Worm (Caenorhabditis elegans) whole organism, mixed stage, embryonic: ENCODE results near the gene C25G6.3.
A peak's percentile ranks its signal among the peaks of the same experiment; 100 is the strongest.

ENCODE experiments used
- M03D4.4 ChIP-seq: sonication (generic microtip); optimal IDR thresholded peaks from 2 replicates; lab custom pipeline; 2017; ENCODE audit warnings: mild to moderate bottlenecking, missing genetic modification characterization, missing compliant biosample characterization
- bed-3 ChIP-seq: fragments of 200-800 bp; sonication (Bioruptor generic); optimal IDR thresholded peaks from 3 replicates; lab custom pipeline; 2018; ENCODE audit warnings: mild to moderate bottlenecking, missing genetic modification characterization, moderate library complexity, missing compliant biosample characterization
- blmp-1 ChIP-seq: fragments of 150-350 bp; optimal IDR thresholded peaks from 2 replicates; lab custom pipeline; 2014; ENCODE audit warnings: missing biosample characterization, missing genetic modification characterization
- ceh-39 ChIP-seq: fragments of 150-350 bp; optimal IDR thresholded peaks from 2 replicates; lab custom pipeline; 2014; ENCODE audit warnings: missing biosample characterization, missing genetic modification characterization
- ceh-43 ChIP-seq: fragments of 200-800 bp; sonication (Bioruptor generic); optimal IDR thresholded peaks from 2 replicates; lab custom pipeline; 2018; ENCODE audit warnings: mild to moderate bottlenecking, missing genetic modification characterization, moderate library complexity, missing compliant biosample characterization
- ceh-83 ChIP-seq: fragments of 200-800 bp; sonication (Bioruptor generic); optimal IDR thresholded peaks from 2 replicates; lab custom pipeline; 2018; ENCODE audit warnings: mild to moderate bottlenecking, missing genetic modification characterization, missing compliant biosample characterization
- ces-1 ChIP-seq: fragments of 150-350 bp; optimal IDR thresholded peaks from 2 replicates; lab custom pipeline; 2014; ENCODE audit warnings: missing biosample characterization, missing genetic modification reagents, missing genetic modification characterization
- cnd-1 ChIP-seq: fragments of 200-800 bp; sonication (Bioruptor generic); optimal IDR thresholded peaks from 2 replicates; lab custom pipeline; 2018; ENCODE audit warnings: mild to moderate bottlenecking, missing genetic modification characterization, missing compliant biosample characterization
- drap-1 ChIP-seq: fragments of 200-800 bp; sonication (Bioruptor generic); optimal IDR thresholded peaks from 3 replicates; lab custom pipeline; 2018; ENCODE audit warnings: mild to moderate bottlenecking, missing genetic modification characterization, missing compliant biosample characterization
- elt-1 ChIP-seq: sonication (generic microtip); optimal IDR thresholded peaks from 2 replicates; lab custom pipeline; 2017; ENCODE audit warnings: missing genetic modification characterization, mild to moderate bottlenecking, missing compliant biosample characterization, antibody characterized with exemption, moderate library complexity, borderline replicate concordance; ENCODE audit not compliant: insufficient read depth
- elt-3 ChIP-seq: fragments of 150-350 bp; optimal IDR thresholded peaks from 2 replicates; lab custom pipeline; 2014; ENCODE audit warnings: missing biosample characterization, missing genetic modification characterization
- flh-1 ChIP-seq: fragments of 200-800 bp; sonication (Bioruptor generic); optimal IDR thresholded peaks from 2 replicates; lab custom pipeline; 2018; ENCODE audit warnings: mild to moderate bottlenecking, missing genetic modification characterization, moderate library complexity, missing compliant biosample characterization
- ham-2 ChIP-seq: fragments of 200-800 bp; sonication (Bioruptor generic); optimal IDR thresholded peaks from 2 replicates; lab custom pipeline; 2018; ENCODE audit warnings: mild to moderate bottlenecking, missing genetic modification characterization, missing compliant biosample characterization
- hlh-1 ChIP-seq: fragments of 150-350 bp; optimal IDR thresholded peaks from 2 replicates; lab custom pipeline; 2014; ENCODE audit warnings: missing biosample characterization, missing genetic modification reagents, missing genetic modification characterization
- lin-13 ChIP-seq: fragments of 150-350 bp; optimal IDR thresholded peaks from 2 replicates; lab custom pipeline; 2014; ENCODE audit warnings: missing biosample characterization, missing genetic modification characterization
- lin-32 ChIP-seq: fragments of 200-800 bp; sonication (Bioruptor generic); optimal IDR thresholded peaks from 2 replicates; lab custom pipeline; 2018; ENCODE audit warnings: mild to moderate bottlenecking, missing genetic modification characterization, missing compliant biosample characterization
- lsy-2 ChIP-seq: fragments of 150-350 bp; optimal IDR thresholded peaks from 2 replicates; lab custom pipeline; 2014; ENCODE audit warnings: missing biosample characterization, missing genetic modification characterization
- mab-5 ChIP-seq: fragments of 150-350 bp; optimal IDR thresholded peaks from 2 replicates; lab custom pipeline; 2014; ENCODE audit warnings: missing biosample characterization, missing genetic modification characterization
- mep-1 ChIP-seq: fragments of 150-350 bp; optimal IDR thresholded peaks from 2 replicates; lab custom pipeline; 2017; ENCODE audit warnings: missing biosample characterization, missing genetic modification reagents, missing genetic modification characterization, inconsistent platforms
- mls-2 ChIP-seq: sonication (generic microtip); optimal IDR thresholded peaks from 2 replicates; lab custom pipeline; 2016; ENCODE audit warnings: mild to moderate bottlenecking, missing genetic modification characterization, moderate library complexity, missing compliant biosample characterization
- nhr-12 ChIP-seq: fragments of 150-350 bp; optimal IDR thresholded peaks from 2 replicates; lab custom pipeline; 2014; ENCODE audit warnings: missing biosample characterization, missing genetic modification characterization
- nhr-2 ChIP-seq: fragments of 150-350 bp; optimal IDR thresholded peaks from 2 replicates; lab custom pipeline; 2014; ENCODE audit warnings: missing biosample characterization, missing genetic modification characterization
- nhr-237 ChIP-seq: fragments of 150-350 bp; optimal IDR thresholded peaks from 2 replicates; lab custom pipeline; 2014; ENCODE audit warnings: missing biosample characterization, missing genetic modification characterization
- nhr-28 ChIP-seq: fragments of 150-350 bp; optimal IDR thresholded peaks from 2 replicates; lab custom pipeline; 2014; ENCODE audit warnings: missing biosample characterization, missing genetic modification characterization
- nhr-76 ChIP-seq: sonication (generic microtip); optimal IDR thresholded peaks from 2 replicates; lab custom pipeline; 2017; ENCODE audit warnings: missing biosample characterization, missing genetic modification characterization
- pha-4 ChIP-seq: fragments of 150-350 bp; optimal IDR thresholded peaks from 2 replicates; lab custom pipeline; 2018; ENCODE audit warnings: missing biosample characterization, missing genetic modification reagents, missing genetic modification characterization
- sem-2 ChIP-seq: fragments of 200-800 bp; sonication (Bioruptor generic); optimal IDR thresholded peaks from 2 replicates; lab custom pipeline; 2018; ENCODE audit warnings: mild to moderate bottlenecking, missing genetic modification characterization, missing compliant biosample characterization
- snpc-4 ChIP-seq: fragments of 150-350 bp; optimal IDR thresholded peaks from 2 replicates; lab custom pipeline; 2014; ENCODE audit warnings: missing biosample characterization, missing genetic modification characterization
- sptf-1 ChIP-seq: sonication (generic microtip); optimal IDR thresholded peaks from 2 replicates; lab custom pipeline; 2017; ENCODE audit warnings: mild to moderate bottlenecking, missing genetic modification characterization, moderate library complexity, missing compliant biosample characterization
- tbx-8 ChIP-seq: fragments of 200-800 bp; sonication (Bioruptor generic); optimal IDR thresholded peaks from 2 replicates; lab custom pipeline; 2018; ENCODE audit warnings: mild to moderate bottlenecking, missing genetic modification characterization, moderate library complexity, missing compliant biosample characterization
- unc-120 ChIP-seq: sonication (generic microtip); optimal IDR thresholded peaks from 2 replicates; lab custom pipeline; 2017; ENCODE audit warnings: missing genetic modification characterization, missing compliant biosample characterization; ENCODE audit not compliant: poor library complexity, severe bottlenecking
- unc-39 ChIP-seq: fragments of 150-350 bp; optimal IDR thresholded peaks from 2 replicates; lab custom pipeline; 2014; ENCODE audit warnings: missing biosample characterization, missing genetic modification characterization
- unc-62 ChIP-seq: fragments of 150-350 bp; optimal IDR thresholded peaks from 2 replicates; lab custom pipeline; 2014; ENCODE audit warnings: missing biosample characterization, missing genetic modification reagents, missing genetic modification characterization
- zip-8 ChIP-seq: fragments of 150-350 bp; optimal IDR thresholded peaks from 2 replicates; lab custom pipeline; 2014; ENCODE audit warnings: missing biosample characterization, missing genetic modification characterization
- ztf-11 ChIP-seq: fragments of 150-350 bp; optimal IDR thresholded peaks from 2 replicates; lab custom pipeline; 2014; ENCODE audit warnings: missing biosample characterization, missing genetic modification characterization

C25G6.3 gene

DNA sequence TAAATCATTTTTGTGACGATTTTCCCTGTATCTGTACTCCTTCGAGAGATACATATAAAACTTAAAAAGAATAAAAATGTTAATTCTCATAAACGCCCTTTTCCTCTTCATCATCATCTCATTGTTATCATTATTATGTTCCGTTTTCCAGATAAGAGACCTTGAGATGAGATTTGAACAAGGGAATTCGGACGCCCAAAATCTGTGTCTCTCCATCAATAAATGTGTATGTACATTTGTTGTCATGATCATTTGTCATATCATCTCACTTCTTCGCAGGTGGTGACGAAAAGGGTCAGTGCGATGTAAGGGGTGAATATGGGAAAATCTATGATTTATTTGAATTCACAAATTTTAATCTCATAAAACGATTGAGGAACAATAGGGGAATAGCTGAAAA, 6.6 kb downstream of the C25G6.3 start:
- TF ChIP-seq elt-3 (tag; lab: Kevin White, UChicago) (peak; percentile 54), nhr-12 (tag; lab: Kevin White, UChicago) (no peak)

DNA sequence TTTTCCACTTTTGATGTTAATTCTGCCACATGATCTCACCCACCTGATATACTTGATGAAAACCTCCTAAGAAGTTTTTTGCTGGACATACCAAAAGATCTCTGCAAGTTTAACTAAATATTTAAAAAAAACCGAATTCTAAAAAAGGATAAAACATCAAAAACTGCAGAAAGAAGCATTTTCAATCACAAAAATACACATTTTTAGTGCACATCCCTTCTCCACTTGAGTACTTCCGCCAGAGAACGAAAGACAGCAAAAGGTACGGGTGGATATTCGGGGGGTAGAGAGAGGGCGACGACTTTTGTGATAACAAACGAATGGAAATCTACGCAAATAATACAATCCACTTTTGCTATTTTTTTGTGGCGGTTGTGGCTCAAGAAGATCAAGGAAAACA, 8.0 kb downstream of the C25G6.3 start, which contains the start of gene C46H3.2:
C46H3.2 (minus strand) TSS at position 101 of the 400 bp plus-strand sequence.
- no peak for TF ChIP-seq bed-3
- no peak for TF ChIP-seq ham-2 (GFP tag; lab: Kevin White, UChicago)
- TF ChIP-seq nhr-28 (tag; lab: Kevin White, UChicago) = no peak
- TF ChIP-seq flh-1 (GFP tag; lab: Kevin White, UChicago) = no peak
- no peak for TF ChIP-seq unc-62 (GFP tag; lab: Kevin White, UChicago)
- TF ChIP-seq nhr-12 (tag; lab: Kevin White, UChicago) = no peak
- TF ChIP-seq sptf-1 (tag; lab: Kevin White, UChicago) = no peak
- TF ChIP-seq, all 35 proteins: peak for 0

- TF ChIP-seq lsy-2 (tag; lab: Kevin White, UChicago) (no peak), cnd-1 (tag; lab: Kevin White, UChicago) (peak; percentile 31), ces-1 (GFP tag; lab: Kevin White, UChicago) (no peak), mep-1 (tag; lab: Kevin White, UChicago) (peak; percentile 11), lin-13 (tag; lab: Kevin White, UChicago) (no peak), mls-2 (peak; percentile 24), drap-1 (GFP tag; lab: Kevin White, UChicago) (no peak), sptf-1 (tag; lab: Kevin White, UChicago) (peak; percentile 11), sem-2 (no peak), flh-1 (GFP tag; lab: Kevin White, UChicago) (no peak), hlh-1 (tag; lab: Kevin White, UChicago) (no peak), blmp-1 (tag; lab: Kevin White, UChicago) (no peak), nhr-76 (tag; lab: Kevin White, UChicago) (no peak), elt-3 (tag; lab: Kevin White, UChicago) (no peak), mab-5 (no peak), M03D4.4 (tag; lab: Kevin White, UChicago) (no peak), ceh-43 (GFP tag; lab: Kevin White, UChicago) (no peak), ztf-11 (tag; lab: Kevin White, UChicago) (no peak), unc-39 (tag; lab: Kevin White, UChicago) (no peak), zip-8 (tag; lab: Kevin White, UChicago) (no peak), nhr-2 (peak; percentile 35), unc-62 (GFP tag; lab: Kevin White, UChicago) (peak; percentile 85), bed-3 (no peak), pha-4 (tag; lab: Kevin White, UChicago) (no peak), tbx-8 (GFP tag; lab: Kevin White, UChicago) (no peak), nhr-28 (tag; lab: Kevin White, UChicago) (no peak), lin-32 (GFP tag; lab: Kevin White, UChicago) (peak; percentile 33), nhr-237 (tag; lab: Kevin White, UChicago) (peak; percentile 9), ham-2 (GFP tag; lab: Kevin White, UChicago) (peak; percentile 23), unc-120 (no peak), ceh-39 (no peak), snpc-4 (tag; lab: Kevin White, UChicago) (no peak), elt-1 (no peak), nhr-12 (tag; lab: Kevin White, UChicago) (no peak), ceh-83 (GFP tag; lab: Kevin White, UChicago) (no peak)
Observed at ce11 chrX:1223841-1224240, 14.9 kb downstream of the C25G6.3 start.

- TF ChIP-seq mab-5 (no peak), lin-32 (GFP tag; lab: Kevin White, UChicago) (no peak), unc-62 (GFP tag; lab: Kevin White, UChicago) (peak; percentile 19), nhr-76 (tag; lab: Kevin White, UChicago) (no peak), sem-2 (no peak), elt-1 (peak; percentile 44), tbx-8 (GFP tag; lab: Kevin White, UChicago) (no peak), lin-13 (tag; lab: Kevin White, UChicago) (no peak), nhr-28 (tag; lab: Kevin White, UChicago) (no peak), nhr-2 (peak; percentile 61)
Observed at ce11 chrX:1223089-1223488, 15.6 kb downstream of the C25G6.3 start.
